Fruit fly (Drosophila melanogaster) whole organism, embryonic: ENCODE measurements around the gene CG10513.
A peak's percentile ranks its signal among the peaks of the same experiment; 100 is the strongest.

Source experiments
- B-H2 ChIP-seq: fragments of 200-800 bp; sonication (Bioruptor generic); optimal IDR thresholded peaks from 2 replicates; lab custom pipeline; 2018; ENCODE audit warnings: missing biosample characterization, mild to moderate bottlenecking, missing genetic modification characterization
- CG10267 ChIP-seq: fragments of 200-800 bp; sonication (Bioruptor generic); optimal IDR thresholded peaks from 2 replicates; lab custom pipeline; 2018; ENCODE audit warnings: missing biosample characterization, mild to moderate bottlenecking, missing genetic modification characterization, moderate library complexity
- CG10431 ChIP-seq: fragments of 200-800 bp; sonication (Bioruptor generic); optimal IDR thresholded peaks from 3 replicates; lab custom pipeline; 2018; ENCODE audit warnings: missing biosample characterization, mild to moderate bottlenecking, missing genetic modification characterization
- CG10565 ChIP-seq: fragments of 200-800 bp; sonication (Bioruptor generic); optimal IDR thresholded peaks from 3 replicates; lab custom pipeline; 2016; ENCODE audit warnings: missing biosample characterization, mild to moderate bottlenecking, missing genetic modification characterization
- CG10654 ChIP-seq: fragments of 200-800 bp; sonication (Bioruptor generic); optimal IDR thresholded peaks from 2 replicates; lab custom pipeline; 2016; ENCODE audit warnings: missing biosample characterization, missing genetic modification characterization
- CG11247 ChIP-seq: fragments of 200-800 bp; sonication (Bioruptor generic); IDR thresholded peaks from 2 replicates; pipeline ENCODE4 v1.3.6; 2022; ENCODE audit warnings: missing biosample characterization, missing genetic modification characterization
- CG12299 ChIP-seq: fragments of 200-800 bp; sonication (Bioruptor generic); optimal IDR thresholded peaks from 2 replicates; lab custom pipeline; 2018; ENCODE audit warnings: missing biosample characterization, mild to moderate bottlenecking, missing genetic modification characterization
- CG13123 ChIP-seq: fragments of 200-800 bp; sonication (Bioruptor generic); optimal IDR thresholded peaks from 2 replicates; lab custom pipeline; 2016; ENCODE audit warnings: missing biosample characterization, missing genetic modification characterization
- CG13296 ChIP-seq: fragments of 200-800 bp; sonication (Bioruptor generic); optimal IDR thresholded peaks from 3 replicates; lab custom pipeline; 2018; ENCODE audit warnings: missing biosample characterization, mild to moderate bottlenecking, missing genetic modification characterization
- CG13424 ChIP-seq: fragments of 200-800 bp; sonication (Bioruptor generic); optimal IDR thresholded peaks from 2 replicates; lab custom pipeline; 2019; ENCODE audit warnings: missing biosample characterization, mild to moderate bottlenecking, missing genetic modification characterization, moderate library complexity
- CG15514 ChIP-seq: fragments of 200-800 bp; sonication (Bioruptor generic); optimal IDR thresholded peaks from 3 replicates; lab custom pipeline; 2017; ENCODE audit warnings: missing biosample characterization, missing genetic modification characterization, mild to moderate bottlenecking, moderate library complexity, missing genetic modification reagents
- CG16863 ChIP-seq: fragments of 200-800 bp; sonication (Bioruptor generic); optimal IDR thresholded peaks from 3 replicates; lab custom pipeline; 2016; ENCODE audit warnings: missing biosample characterization, missing genetic modification characterization
- CG18599 ChIP-seq: fragments of 200-800 bp; sonication (Bioruptor generic); optimal IDR thresholded peaks from 3 replicates; lab custom pipeline; 2017; ENCODE audit warnings: missing biosample characterization, missing genetic modification characterization, mild to moderate bottlenecking, moderate library complexity, missing genetic modification reagents
- CG2712 ChIP-seq: fragments of 200-800 bp; optimal IDR thresholded peaks from 3 replicates; lab custom pipeline; 2019; ENCODE audit warnings: missing biosample characterization, mild to moderate bottlenecking, missing genetic modification characterization, moderate library complexity
- CG31388 ChIP-seq: fragments of 200-800 bp; sonication (Bioruptor generic); optimal IDR thresholded peaks from 2 replicates; lab custom pipeline; 2016; ENCODE audit warnings: missing biosample characterization, missing genetic modification characterization
- CG32767 ChIP-seq: fragments of 200-800 bp; sonication (Bioruptor generic); IDR thresholded peaks from 2 replicates; pipeline ENCODE4 v1.3.6; 2022; ENCODE audit warnings: missing biosample characterization, missing genetic modification characterization
- CG4328 ChIP-seq: fragments of 200-800 bp; sonication (Bioruptor generic); optimal IDR thresholded peaks from 3 replicates; lab custom pipeline; 2017; ENCODE audit warnings: missing biosample characterization, missing genetic modification reagents, missing genetic modification characterization
- CG6254 ChIP-seq: fragments of 200-800 bp; sonication (Bioruptor generic); optimal IDR thresholded peaks from 3 replicates; lab custom pipeline; 2017; ENCODE audit warnings: mild to moderate bottlenecking, missing biosample characterization, missing genetic modification reagents, missing genetic modification characterization
- CG6791 ChIP-seq: fragments of 200-800 bp; sonication (Bioruptor generic); IDR thresholded peaks from 3 replicates; pipeline ENCODE4 v1.3.6; 2022; ENCODE audit warnings: missing biosample characterization, missing genetic modification characterization; ENCODE audit not compliant: partially characterized antibody
- CG7372 ChIP-seq: fragments of 200-800 bp; sonication (Bioruptor generic); IDR thresholded peaks from 2 replicates; pipeline ENCODE4 v1.3.6; 2022; ENCODE audit warnings: missing biosample characterization, missing genetic modification characterization
- D19A ChIP-seq: fragments of 200-800 bp; optimal IDR thresholded peaks from 3 replicates; lab custom pipeline; 2019; ENCODE audit warnings: missing biosample characterization, mild to moderate bottlenecking, missing genetic modification characterization, moderate library complexity
- Dref ChIP-seq: fragments of 200-800 bp; sonication (Bioruptor generic); IDR thresholded peaks from 2 replicates; pipeline ENCODE4 v1.3.6; 2022; ENCODE audit warnings: missing biosample characterization, missing genetic modification characterization
- E2f2 ChIP-seq: fragments of 200-800 bp; sonication (Bioruptor generic); IDR thresholded peaks from 2 replicates; pipeline ENCODE4 v1.3.6; 2022; ENCODE audit warnings: missing biosample characterization, missing genetic modification characterization
- Ets97D ChIP-seq: fragments of 200-800 bp; sonication (Bioruptor generic); optimal IDR thresholded peaks from 3 replicates; lab custom pipeline; 2016; ENCODE audit warnings: missing biosample characterization, missing genetic modification characterization
- Fer2 ChIP-seq: fragments of 200-800 bp; sonication (Bioruptor generic); optimal IDR thresholded peaks from 2 replicates; lab custom pipeline; 2018; ENCODE audit warnings: missing biosample characterization, mild to moderate bottlenecking, missing genetic modification characterization, moderate library complexity
- Hr3 ChIP-seq: fragments of 200-800 bp; sonication (Bioruptor generic); optimal IDR thresholded peaks from 3 replicates; lab custom pipeline; 2016; ENCODE audit warnings: missing biosample characterization, missing genetic modification characterization
- Hr39 ChIP-seq: fragments of >200 bp; optimal IDR thresholded peaks from 2 replicates; lab custom pipeline; 2017
- Hr78 ChIP-seq, 2 experiments: fragments of 200-800 bp in 1 of 2; fragments of >200 bp in 1 of 2; sonication (Bioruptor generic) in 1 of 2; optimal IDR thresholded peaks; 2 replicates each; lab custom pipeline; 2017 to 2019; ENCODE audit warnings: missing biosample characterization in 2 of 2, missing genetic modification characterization in 2 of 2, mild to moderate bottlenecking in 1 of 2, moderate library complexity in 1 of 2
- Lpt ChIP-seq: fragments of >200 bp; optimal IDR thresholded peaks from 2 replicates; lab custom pipeline; 2018; ENCODE audit warnings: missing biosample characterization, missing genetic modification characterization
- MESR4 ChIP-seq: fragments of 200-800 bp; sonication (Bioruptor generic); optimal IDR thresholded peaks from 2 replicates; lab custom pipeline; 2018; ENCODE audit warnings: missing biosample characterization, mild to moderate bottlenecking, missing genetic modification characterization, moderate library complexity
- Optix ChIP-seq: fragments of 200-800 bp; sonication (Bioruptor generic); IDR thresholded peaks from 3 replicates; pipeline ENCODE4 v1.3.6; 2022; ENCODE audit warnings: missing biosample characterization, missing genetic modification characterization
- TFAM ChIP-seq: fragments of 200-800 bp; sonication (Bioruptor generic); optimal IDR thresholded peaks from 2 replicates; lab custom pipeline; 2017; ENCODE audit warnings: missing biosample characterization, missing genetic modification characterization, inconsistent platforms
- al ChIP-seq: fragments of 200-800 bp; sonication (Bioruptor generic); IDR thresholded peaks from 2 replicates; pipeline ENCODE4 v1.3.6; 2022; ENCODE audit warnings: missing biosample characterization, missing genetic modification characterization
- bsh ChIP-seq, 2 experiments: fragments of 200-800 bp; sonication (Bioruptor generic); optimal IDR thresholded peaks; 2 replicates each; lab custom pipeline; 2017 to 2018; ENCODE audit warnings: mild to moderate bottlenecking in 2 of 2, missing biosample characterization in 2 of 2, missing genetic modification characterization in 2 of 2, moderate library complexity in 1 of 2
- cato ChIP-seq: fragments of 200-800 bp; sonication (Bioruptor generic); optimal IDR thresholded peaks from 2 replicates; lab custom pipeline; 2016; ENCODE audit warnings: missing biosample characterization, missing genetic modification characterization, borderline replicate concordance
- cg ChIP-seq: fragments of 200-800 bp; sonication (Bioruptor generic); optimal IDR thresholded peaks from 3 replicates; lab custom pipeline; 2019; ENCODE audit warnings: missing biosample characterization, mild to moderate bottlenecking, missing genetic modification characterization, moderate library complexity
- croc ChIP-seq: fragments of 200-800 bp; sonication (Bioruptor generic); conservative IDR thresholded peaks from 3 replicates; pipeline ENCODE4 v1.3.6; 2022; ENCODE audit warnings: missing biosample characterization, missing genetic modification characterization
- crp ChIP-seq, 2 experiments: fragments of 200-800 bp; sonication (Bioruptor generic); optimal IDR thresholded peaks; 2 replicates in 1 of 2; 3 replicates in 1 of 2; lab custom pipeline; 2017; ENCODE audit warnings: missing biosample characterization in 2 of 2, missing genetic modification characterization in 2 of 2, mild to moderate bottlenecking in 1 of 2, moderate library complexity in 1 of 2
- esg ChIP-seq: fragments of 200-800 bp; sonication (Bioruptor generic); conservative IDR thresholded peaks from 2 replicates; pipeline ENCODE4 v1.3.6; 2022; ENCODE audit warnings: missing biosample characterization, missing genetic modification characterization
- ewg ChIP-seq: fragments of 200-800 bp; sonication (Bioruptor generic); optimal IDR thresholded peaks from 3 replicates; lab custom pipeline; 2017; ENCODE audit warnings: mild to moderate bottlenecking, missing biosample characterization, missing genetic modification reagents, missing genetic modification characterization
- exex ChIP-seq: fragments of 200-800 bp; sonication (Bioruptor generic); optimal IDR thresholded peaks from 4 replicates; lab custom pipeline; 2018; ENCODE audit warnings: missing biosample characterization, mild to moderate bottlenecking, missing genetic modification characterization, moderate library complexity
- grn ChIP-seq: fragments of 200-800 bp; sonication (Bioruptor generic); optimal IDR thresholded peaks from 3 replicates; lab custom pipeline; 2017; ENCODE audit warnings: missing biosample characterization, missing genetic modification characterization
- h ChIP-seq: fragments of >200 bp; optimal IDR thresholded peaks from 2 replicates; lab custom pipeline; 2017
- ham ChIP-seq: fragments of 200-800 bp; sonication (Bioruptor generic); IDR thresholded peaks from 2 replicates; pipeline ENCODE4 v1.3.6; 2022; ENCODE audit warnings: missing biosample characterization, missing genetic modification characterization
- jing ChIP-seq: fragments of 200-800 bp; sonication (Bioruptor generic); optimal IDR thresholded peaks from 2 replicates; lab custom pipeline; 2018; ENCODE audit warnings: missing biosample characterization, mild to moderate bottlenecking, missing genetic modification characterization
- maf-S ChIP-seq: fragments of 200-800 bp; sonication (Bioruptor generic); optimal IDR thresholded peaks from 2 replicates; lab custom pipeline; 2016; ENCODE audit warnings: missing biosample characterization, missing genetic modification characterization
- org-1 ChIP-seq: fragments of 200-800 bp; sonication (Bioruptor generic); optimal IDR thresholded peaks from 2 replicates; lab custom pipeline; 2017; ENCODE audit warnings: missing biosample characterization, missing genetic modification characterization
- rib ChIP-seq: fragments of 200-800 bp; sonication (Bioruptor generic); IDR thresholded peaks from 2 replicates; pipeline ENCODE4 v1.3.6; 2022; ENCODE audit warnings: missing biosample characterization, missing genetic modification characterization
- ssp ChIP-seq: fragments of 200-800 bp; sonication (Bioruptor generic); IDR thresholded peaks from 2 replicates; pipeline ENCODE4 v1.3.6; 2022; ENCODE audit warnings: missing biosample characterization, missing genetic modification characterization
- ttk ChIP-seq: fragments of 200-800 bp; sonication (Bioruptor generic); IDR thresholded peaks from 2 replicates; pipeline ENCODE4 v2.1.2; 2022; ENCODE audit warnings: missing biosample characterization, missing genetic modification characterization

Gene CG10513

DNA sequence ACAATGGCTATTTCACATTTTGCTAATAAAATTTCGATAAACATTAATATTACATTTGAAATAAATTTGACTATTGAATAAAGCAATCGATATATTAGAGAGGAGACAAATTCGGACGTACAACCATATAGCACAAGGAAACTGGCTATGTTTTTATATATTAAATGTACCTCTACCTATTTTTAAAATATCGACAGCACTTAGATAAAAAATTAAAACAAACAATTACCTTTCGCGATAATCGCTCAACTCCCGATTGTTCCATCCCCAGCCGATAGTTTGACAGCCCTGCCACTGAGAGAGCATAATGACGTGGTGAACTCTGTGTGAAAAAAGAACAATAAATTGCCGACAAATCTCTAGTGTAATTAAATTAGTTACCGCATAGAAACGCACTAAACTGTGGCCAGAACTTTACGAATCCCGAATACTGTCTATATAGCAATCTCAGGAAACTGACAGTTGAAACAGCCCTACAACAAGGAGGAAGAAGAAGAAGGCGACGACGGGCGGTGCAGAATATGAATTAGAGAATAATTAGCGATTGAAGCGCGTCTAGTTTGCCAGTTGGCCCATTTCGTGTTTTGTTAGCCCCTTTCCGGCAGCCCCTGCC, 18.3 kb downstream of the CG10513 start, which contains the start of gene CG11857 (continued):
- peak; percentile 98 for TF ChIP-seq B-H2 (GFP tag; lab: Kevin White, UChicago)
- TF ChIP-seq Hr78 (GFP tag; optimal IDR thresholded peaks at IDR 0.05; lab: Kevin White, UChicago) = no peak
- peak; percentile 98 for TF ChIP-seq croc (GFP tag; lab: Robert Waterston, UW)
- TF ChIP-seq crp (GFP tag; optimal IDR thresholded peaks at IDR 0.05; lab: Kevin White, UChicago) = peak in 1 of 2 experiments; percentile 72
- TF ChIP-seq Hr3 (GFP tag; lab: Kevin White, UChicago) = peak; percentile 99
- TF ChIP-seq Dref (GFP tag; lab: Robert Waterston, UW) = peak; percentile 81
- TF ChIP-seq ttk (GFP tag; lab: Robert Waterston, UW) = peak; percentile 99
- TF ChIP-seq CG18599 (GFP tag; lab: Kevin White, UChicago) = peak; percentile 97
- TF ChIP-seq CG10431 (GFP tag; lab: Kevin White, UChicago) = peak; percentile 82
- TF ChIP-seq Hr39 (lab: Kevin White, UChicago) = no peak
- peak; percentile 94 for TF ChIP-seq jing (GFP tag; lab: Kevin White, UChicago)
- peak; percentile 89 for TF ChIP-seq exex (tag; lab: Kevin White, UChicago)
- TF ChIP-seq Lpt = no peak
- TF ChIP-seq CG12299 (tag; lab: Kevin White, UChicago) = peak; percentile 95
- TF ChIP-seq h = no peak
- TF ChIP-seq CG13296 (GFP tag; lab: Kevin White, UChicago) = peak; percentile 93
- peak; percentile 99 for TF ChIP-seq al (GFP tag; lab: Robert Waterston, UW)
- TF ChIP-seq Ets97D (GFP tag; lab: Kevin White, UChicago) = peak; percentile 95
- TF ChIP-seq CG2712 (tag; lab: Kevin White, UChicago) = peak; percentile 98
- peak; percentile 96 for TF ChIP-seq ham (GFP tag; lab: Robert Waterston, UW)
- peak; percentile 98 for TF ChIP-seq maf-S (GFP tag; lab: Kevin White, UChicago)
- peak; percentile 92 for TF ChIP-seq D19A
- peak; percentile 91 for TF ChIP-seq CG10565
- peak; percentile 97 for TF ChIP-seq cato
- TF ChIP-seq CG13123 = peak; percentile 97
- TF ChIP-seq CG7372 (GFP tag; lab: Robert Waterston, UW) = peak; percentile 99
- peak; percentile 97 for TF ChIP-seq CG31388
- peak; percentile 99 for TF ChIP-seq CG11247 (GFP tag; lab: Robert Waterston, UW)
- peak; percentile 93 for TF ChIP-seq org-1 (GFP tag; lab: Kevin White, UChicago)
- peak; percentile 69 to 98 for TF ChIP-seq bsh (GFP tag; optimal IDR thresholded peaks at IDR 0.05; lab: Kevin White, UChicago)
- TF ChIP-seq CG16863 (GFP tag; lab: Kevin White, UChicago) = peak; percentile 96
- peak; percentile 99 for TF ChIP-seq Optix (GFP tag; lab: Robert Waterston, UW)
- peak; percentile 98 for TF ChIP-seq CG6791
- peak; percentile 97 for TF ChIP-seq CG32767 (GFP tag; lab: Robert Waterston, UW)
- TF ChIP-seq MESR4 (GFP tag; lab: Kevin White, UChicago) = peak; percentile 91
- TF ChIP-seq CG6254 (GFP tag; lab: Kevin White, UChicago) = peak; percentile 74
- TF ChIP-seq esg (GFP tag; lab: Robert Waterston, UW) = peak; percentile 99
- peak; percentile 90 for TF ChIP-seq E2f2 (GFP tag; lab: Robert Waterston, UW)
- TF ChIP-seq CG15514 (GFP tag; lab: Kevin White, UChicago) = peak; percentile 93
- peak; percentile 98 for TF ChIP-seq CG13424 (tag; lab: Kevin White, UChicago)
- TF ChIP-seq ssp (GFP tag; lab: Robert Waterston, UW) = peak; percentile 95
- peak; percentile 97 for TF ChIP-seq Fer2
- TF ChIP-seq TFAM (GFP tag; lab: Kevin White, UChicago) = peak; percentile 73
- peak; percentile 92 for TF ChIP-seq ewg
- TF ChIP-seq rib (GFP tag; lab: Robert Waterston, UW) = peak; percentile 99
- TF ChIP-seq cg = no peak
- TF ChIP-seq CG10654 (GFP tag; lab: Kevin White, UChicago) = peak; percentile 97
- TF ChIP-seq CG10267 (tag; lab: Kevin White, UChicago) = peak; percentile 94
- peak; percentile 91 for TF ChIP-seq CG4328
- TF ChIP-seq grn (GFP tag; lab: Kevin White, UChicago) = peak; percentile 79
